Fruit fly (Drosophila melanogaster) whole organism, embryonic: Measurements from ENCODE around the gene CG12301.

ENCODE experiments used
- Awh ChIP-seq: fragments of 200-800 bp; sonication (Bioruptor generic); IDR thresholded peaks from 2 replicates; pipeline ENCODE4, ENCODE4 v1.3.6; 2022; ENCODE audit warnings: missing biosample characterization, missing genetic modification characterization
- Blimp-1 ChIP-seq: fragments of 200-800 bp; sonication (Bioruptor generic); optimal IDR thresholded peaks from 3 replicates; lab custom pipeline; 2018; ENCODE audit warnings: missing biosample characterization, missing genetic modification characterization, mild to moderate bottlenecking, moderate library complexity, missing genetic modification reagents
- BtbVII ChIP-seq: fragments of 200-800 bp; sonication (Bioruptor generic); optimal IDR thresholded peaks from 3 replicates; lab custom pipeline; 2017; ENCODE audit warnings: missing biosample characterization, mild to moderate bottlenecking, missing genetic modification characterization
- CG10209 ChIP-seq: fragments of 200-800 bp; sonication (Bioruptor generic); optimal IDR thresholded peaks from 3 replicates; lab custom pipeline; 2017; ENCODE audit warnings: missing biosample characterization, mild to moderate bottlenecking, missing genetic modification characterization, missing genetic modification reagents
- CG10321 ChIP-seq: fragments of 200-800 bp; sonication (Bioruptor generic); IDR thresholded peaks from 2 replicates; pipeline ENCODE4 v1.3.6; 2022; ENCODE audit warnings: missing biosample characterization, missing genetic modification characterization
- CG12769 ChIP-seq: fragments of 200-800 bp; sonication (Bioruptor generic); optimal IDR thresholded peaks from 2 replicates; lab custom pipeline; 2019; ENCODE audit warnings: missing biosample characterization, mild to moderate bottlenecking, missing genetic modification characterization, moderate library complexity
- CG13296 ChIP-seq: fragments of 200-800 bp; sonication (Bioruptor generic); optimal IDR thresholded peaks from 3 replicates; lab custom pipeline; 2018; ENCODE audit warnings: missing biosample characterization, mild to moderate bottlenecking, missing genetic modification characterization
- CG13424 ChIP-seq: fragments of 200-800 bp; sonication (Bioruptor generic); optimal IDR thresholded peaks from 2 replicates; lab custom pipeline; 2019; ENCODE audit warnings: missing biosample characterization, mild to moderate bottlenecking, missing genetic modification characterization, moderate library complexity
- CG15601 ChIP-seq: fragments of 200-800 bp; sonication (Bioruptor generic); optimal IDR thresholded peaks from 3 replicates; lab custom pipeline; 2019; ENCODE audit warnings: missing biosample characterization, mild to moderate bottlenecking, missing genetic modification characterization, moderate library complexity
- CG16815 ChIP-seq: fragments of 200-800 bp; sonication (Bioruptor generic); optimal IDR thresholded peaks from 3 replicates; lab custom pipeline; 2017; ENCODE audit warnings: missing biosample characterization, mild to moderate bottlenecking, missing genetic modification characterization
- CG17359 ChIP-seq: fragments of 200-800 bp; sonication (Bioruptor generic); optimal IDR thresholded peaks from 3 replicates; lab custom pipeline; 2018; ENCODE audit warnings: missing biosample characterization, mild to moderate bottlenecking, missing genetic modification characterization, moderate library complexity
- CG17568 ChIP-seq: fragments of 200-800 bp; sonication (Bioruptor generic); optimal IDR thresholded peaks from 2 replicates; lab custom pipeline; 2018; ENCODE audit warnings: missing biosample characterization, mild to moderate bottlenecking, missing genetic modification characterization, moderate library complexity
- CG17829 ChIP-seq: fragments of 200-800 bp; optimal IDR thresholded peaks from 2 replicates; lab custom pipeline; 2019; ENCODE audit warnings: missing biosample characterization, mild to moderate bottlenecking, missing genetic modification characterization, moderate library complexity
- CG18599 ChIP-seq: fragments of 200-800 bp; sonication (Bioruptor generic); optimal IDR thresholded peaks from 3 replicates; lab custom pipeline; 2017; ENCODE audit warnings: missing biosample characterization, missing genetic modification characterization, mild to moderate bottlenecking, moderate library complexity, missing genetic modification reagents
- CG2120 ChIP-seq: fragments of 200-800 bp; sonication (Bioruptor generic); optimal IDR thresholded peaks from 3 replicates; lab custom pipeline; 2016; ENCODE audit warnings: missing biosample characterization, missing genetic modification characterization
- CG30020 ChIP-seq: fragments of 200-800 bp; optimal IDR thresholded peaks from 2 replicates; lab custom pipeline; 2019; ENCODE audit warnings: missing biosample characterization, mild to moderate bottlenecking, missing genetic modification characterization, moderate library complexity
- CG3281 ChIP-seq: fragments of 200-800 bp; sonication (Bioruptor generic); optimal IDR thresholded peaks from 3 replicates; lab custom pipeline; 2017; ENCODE audit warnings: missing biosample characterization, mild to moderate bottlenecking, missing genetic modification characterization
- CG4328 ChIP-seq: fragments of 200-800 bp; sonication (Bioruptor generic); optimal IDR thresholded peaks from 3 replicates; lab custom pipeline; 2017; ENCODE audit warnings: missing biosample characterization, missing genetic modification reagents, missing genetic modification characterization
- CG4707 ChIP-seq: fragments of 200-800 bp; sonication (Bioruptor generic); optimal IDR thresholded peaks from 2 replicates; lab custom pipeline; 2018; ENCODE audit warnings: missing biosample characterization, mild to moderate bottlenecking, missing genetic modification characterization, moderate library complexity
- CG5180 ChIP-seq: fragments of 200-800 bp; sonication (Bioruptor generic); optimal IDR thresholded peaks from 3 replicates; lab custom pipeline; 2017; ENCODE audit warnings: missing biosample characterization, missing genetic modification characterization, mild to moderate bottlenecking, moderate library complexity, missing genetic modification reagents
- CG8089 ChIP-seq: fragments of 200-800 bp; sonication (Bioruptor generic); optimal IDR thresholded peaks from 3 replicates; lab custom pipeline; 2016; ENCODE audit warnings: missing biosample characterization, missing genetic modification characterization
- CG8290 ChIP-seq, 3 experiments: fragments of 200-800 bp; sonication (Bioruptor generic); optimal IDR thresholded peaks; 2 replicates each; lab custom pipeline; 2016 to 2019; ENCODE audit warnings: missing biosample characterization in 3 of 3, missing genetic modification characterization in 3 of 3, mild to moderate bottlenecking in 2 of 3, moderate library complexity in 1 of 3
- CG8765 ChIP-seq: fragments of 200-800 bp; sonication (Bioruptor generic); IDR thresholded peaks from 2 replicates; pipeline ENCODE4 v1.3.6; 2022; ENCODE audit warnings: missing biosample characterization, missing genetic modification characterization
- Dek ChIP-seq: fragments of 200-800 bp; sonication (Bioruptor generic); optimal IDR thresholded peaks from 3 replicates; lab custom pipeline; 2019; ENCODE audit warnings: missing biosample characterization, mild to moderate bottlenecking, missing genetic modification characterization, moderate library complexity
- Dip2 ChIP-seq: fragments of 200-800 bp; sonication (Bioruptor generic); IDR thresholded peaks from 2 replicates; pipeline ENCODE4 v1.3.6; 2022; ENCODE audit warnings: missing biosample characterization, missing genetic modification characterization
- Fer1 ChIP-seq: fragments of 200-800 bp; sonication (Bioruptor generic); optimal IDR thresholded peaks from 2 replicates; lab custom pipeline; 2017; ENCODE audit warnings: missing biosample characterization, mild to moderate bottlenecking, missing genetic modification characterization
- Fer3 ChIP-seq: fragments of 200-800 bp; sonication (Bioruptor generic); optimal IDR thresholded peaks from 2 replicates; lab custom pipeline; 2018; ENCODE audit warnings: missing biosample characterization, mild to moderate bottlenecking, missing genetic modification characterization, moderate library complexity
- H2.0 ChIP-seq: fragments of 200-800 bp; sonication (Bioruptor generic); IDR thresholded peaks from 2 replicates; pipeline ENCODE4 v1.3.6; 2022; ENCODE audit warnings: missing biosample characterization, missing genetic modification characterization
- Hmr ChIP-seq: fragments of 200-800 bp; sonication (Bioruptor generic); optimal IDR thresholded peaks from 3 replicates; lab custom pipeline; 2017; ENCODE audit warnings: mild to moderate bottlenecking, missing biosample characterization, missing genetic modification reagents, missing genetic modification characterization
- MTF-1 ChIP-seq: fragments of 200-800 bp; sonication (Bioruptor generic); optimal IDR thresholded peaks from 2 replicates; lab custom pipeline; 2018; ENCODE audit warnings: missing biosample characterization, mild to moderate bottlenecking, missing genetic modification characterization, borderline replicate concordance
- Sox102F ChIP-seq: fragments of 200-800 bp; sonication (Bioruptor generic); optimal IDR thresholded peaks from 2 replicates; lab custom pipeline; 2018; ENCODE audit warnings: missing biosample characterization, mild to moderate bottlenecking, missing genetic modification characterization, moderate library complexity
- Vsx1 ChIP-seq: fragments of 200-800 bp; sonication (Bioruptor generic); optimal IDR thresholded peaks from 2 replicates; lab custom pipeline; 2017; ENCODE audit warnings: missing biosample characterization, mild to moderate bottlenecking, missing genetic modification characterization, missing genetic modification reagents
- ash1 ChIP-seq: fragments of 200-800 bp; sonication (Bioruptor generic); optimal IDR thresholded peaks from 2 replicates; lab custom pipeline; 2018; ENCODE audit warnings: missing biosample characterization, mild to moderate bottlenecking, missing genetic modification characterization
- bbx ChIP-seq: fragments of 200-800 bp; sonication (Bioruptor generic); IDR thresholded peaks from 2 replicates; pipeline ENCODE4 v1.3.6; 2022; ENCODE audit warnings: missing biosample characterization, missing genetic modification characterization; ENCODE audit not compliant: partially characterized antibody
- caup ChIP-seq: fragments of 200-800 bp; sonication (Bioruptor generic); optimal IDR thresholded peaks from 3 replicates; lab custom pipeline; 2017; ENCODE audit warnings: missing biosample characterization, mild to moderate bottlenecking, missing genetic modification characterization, moderate library complexity; ENCODE audit not compliant: severe bottlenecking
- chinmo ChIP-seq: fragments of 200-800 bp; sonication (Bioruptor generic); IDR thresholded peaks from 4 replicates; pipeline ENCODE4 v1.3.6; 2022; ENCODE audit warnings: missing biosample characterization, missing genetic modification characterization; ENCODE audit not compliant: partially characterized antibody
- eyg ChIP-seq: fragments of 200-800 bp; sonication (Bioruptor generic); optimal IDR thresholded peaks from 3 replicates; lab custom pipeline; 2016; ENCODE audit warnings: missing biosample characterization, missing genetic modification characterization
- fd96Cb ChIP-seq: fragments of 200-800 bp; sonication (Bioruptor generic); optimal IDR thresholded peaks from 2 replicates; lab custom pipeline; 2018; ENCODE audit warnings: missing biosample characterization, mild to moderate bottlenecking, missing genetic modification characterization, moderate library complexity
- gsb-n ChIP-seq: fragments of 200-800 bp; sonication (Bioruptor generic); optimal IDR thresholded peaks from 3 replicates; lab custom pipeline; 2018; ENCODE audit warnings: missing biosample characterization, mild to moderate bottlenecking, missing genetic modification characterization
- h ChIP-seq: fragments of >200 bp; optimal IDR thresholded peaks from 2 replicates; lab custom pipeline; 2017
- her ChIP-seq: fragments of 200-800 bp; sonication (Bioruptor generic); optimal IDR thresholded peaks from 2 replicates; lab custom pipeline; 2016; ENCODE audit warnings: missing biosample characterization, missing genetic modification characterization
- hkb ChIP-seq, 2 experiments: fragments of 200-800 bp in 1 of 2; fragments of >200 bp in 1 of 2; sonication (Bioruptor generic) in 1 of 2; IDR thresholded peaks in 1 of 2; optimal IDR thresholded peaks in 1 of 2; 2 replicates each; pipeline versions ENCODE4 v1.3.6 to Lab custom; 2017 to 2022; ENCODE audit warnings: missing biosample characterization in 1 of 2, missing genetic modification characterization in 1 of 2
- inv ChIP-seq: fragments of 200-800 bp; sonication (Bioruptor generic); IDR thresholded peaks from 2 replicates; pipeline ENCODE4 v1.3.6; 2022; ENCODE audit warnings: missing biosample characterization, missing genetic modification characterization; ENCODE audit not compliant: partially characterized antibody
- nau ChIP-seq: fragments of 200-800 bp; sonication (Bioruptor generic); optimal IDR thresholded peaks from 3 replicates; lab custom pipeline; 2017; ENCODE audit warnings: missing biosample characterization, mild to moderate bottlenecking, missing genetic modification characterization, missing genetic modification reagents
- nom ChIP-seq: fragments of 200-800 bp; sonication (Bioruptor generic); optimal IDR thresholded peaks from 2 replicates; lab custom pipeline; 2017; ENCODE audit warnings: missing biosample characterization, missing genetic modification characterization, mild to moderate bottlenecking, moderate library complexity, missing genetic modification reagents
- rib ChIP-seq: fragments of 200-800 bp; sonication (Bioruptor generic); IDR thresholded peaks from 2 replicates; pipeline ENCODE4 v1.3.6; 2022; ENCODE audit warnings: missing biosample characterization, missing genetic modification characterization

CG12301 gene

dm6 chr3L:15597037-15597785 lies 16.6 kb downstream of the CG12301 start:
- TF ChIP-seq CG13424 (tag; lab: Kevin White, UChicago): peak; percentile 10
- TF ChIP-seq CG17829 (tag; lab: Kevin White, UChicago): no peak
- peak; percentile 43 for TF ChIP-seq CG3281 (GFP tag; lab: Kevin White, UChicago)
- peak; percentile 68 for TF ChIP-seq CG17359
- TF ChIP-seq bbx (GFP tag; lab: Robert Waterston, UW): no peak
- TF ChIP-seq MTF-1 (GFP tag; lab: Kevin White, UChicago): peak; percentile 23
- peak; percentile 29 for TF ChIP-seq CG12769 (tag; lab: Kevin White, UChicago)
- no peak for TF ChIP-seq her (GFP tag; lab: Kevin White, UChicago)
- no peak for TF ChIP-seq CG30020 (tag; lab: Kevin White, UChicago)
- no peak for TF ChIP-seq CG16815 (GFP tag; lab: Kevin White, UChicago)
- peak; percentile 44 for TF ChIP-seq CG15601
- TF ChIP-seq CG17568: peak; percentile 12
- no peak for TF ChIP-seq gsb-n
- TF ChIP-seq rib (GFP tag; lab: Robert Waterston, UW): no peak
- peak; percentile 6 for TF ChIP-seq Fer3 (tag; lab: Kevin White, UChicago)
- 0 out of 4 replicates have a peak, but pooled peaks have one; percentile 66 for TF ChIP-seq chinmo (GFP tag; lab: Robert Waterston, UW)
- TF ChIP-seq CG18599 (GFP tag; lab: Kevin White, UChicago): peak; percentile 21
- peak; percentile 71 for TF ChIP-seq nom
- TF ChIP-seq CG10209: peak; percentile 26
- TF ChIP-seq Blimp-1: peak; percentile 22
- peak; percentile 24 for TF ChIP-seq Sox102F
- TF ChIP-seq CG13296 (GFP tag; lab: Kevin White, UChicago): peak; percentile 16
- TF ChIP-seq BtbVII (GFP tag; lab: Kevin White, UChicago): no peak
- TF ChIP-seq ash1 (GFP tag; lab: Kevin White, UChicago): no peak
- peak; percentile 37 for TF ChIP-seq CG4328 (GFP tag; lab: Kevin White, UChicago)
- TF ChIP-seq caup (GFP tag; lab: Kevin White, UChicago): peak; percentile 49
- 0 out of 2 replicates have a peak, but pooled peaks have one; percentile 6 for TF ChIP-seq CG10321
- TF ChIP-seq CG4707 (GFP tag; lab: Kevin White, UChicago): peak; percentile 25
- TF ChIP-seq H2.0 (GFP tag; lab: Robert Waterston, UW): no peak
- no peak for TF ChIP-seq CG8765 (GFP tag; lab: Robert Waterston, UW)
- peak; percentile 69 for TF ChIP-seq Awh (GFP tag; lab: Robert Waterston, UW)
- TF ChIP-seq Dek (tag; lab: Kevin White, UChicago): peak; percentile 3
- no peak for TF ChIP-seq eyg
- TF ChIP-seq Fer1 (GFP tag; lab: Kevin White, UChicago): peak; percentile 28
- no peak for TF ChIP-seq h
- peak; percentile 39 for TF ChIP-seq nau (GFP tag; lab: Kevin White, UChicago)
- TF ChIP-seq Vsx1: peak; percentile 11
- no peak for TF ChIP-seq hkb (optimal IDR thresholded peaks at IDR 0.05; lab: Kevin White, UChicago)
- TF ChIP-seq hkb (GFP tag; IDR thresholded peaks at IDR 0.05; lab: Robert Waterston, UW): peak; percentile 59
- TF ChIP-seq CG5180 (GFP tag; lab: Kevin White, UChicago): peak; percentile 43
- no peak for TF ChIP-seq inv
- TF ChIP-seq CG8089 (GFP tag; lab: Kevin White, UChicago): no peak
- TF ChIP-seq CG2120 (GFP tag; lab: Kevin White, UChicago): peak; percentile 15
- no peak for TF ChIP-seq Dip2
- TF ChIP-seq Hmr (GFP tag; lab: Kevin White, UChicago): peak; percentile 19
- no peak for TF ChIP-seq fd96Cb (tag; lab: Kevin White, UChicago)
- TF ChIP-seq CG8290 (GFP tag; optimal IDR thresholded peaks at IDR 0.05; lab: Kevin White, UChicago): no peak
- peak in 1 of 2 experiments; percentile 59 for TF ChIP-seq CG8290 (tag; optimal IDR thresholded peaks at IDR 0.05; lab: Kevin White, UChicago)
